Fruit fly (Drosophila melanogaster) whole organism, embryonic: Measurements from ENCODE around the gene Idgf3.
A peak's percentile ranks its signal among the peaks of the same experiment; 100 is the strongest.

ENCODE experiments used
- CG10267 ChIP-seq: fragments of 200-800 bp; sonication (Bioruptor generic); optimal IDR thresholded peaks from 2 replicates; lab custom pipeline; 2018; ENCODE audit warnings: missing biosample characterization, mild to moderate bottlenecking, missing genetic modification characterization, moderate library complexity
- CG12299 ChIP-seq: fragments of 200-800 bp; sonication (Bioruptor generic); optimal IDR thresholded peaks from 2 replicates; lab custom pipeline; 2018; ENCODE audit warnings: missing biosample characterization, mild to moderate bottlenecking, missing genetic modification characterization
- CG12769 ChIP-seq: fragments of 200-800 bp; sonication (Bioruptor generic); optimal IDR thresholded peaks from 2 replicates; lab custom pipeline; 2019; ENCODE audit warnings: missing biosample characterization, mild to moderate bottlenecking, missing genetic modification characterization, moderate library complexity
- CG13775 ChIP-seq: fragments of 200-800 bp; sonication (Bioruptor generic); optimal IDR thresholded peaks from 3 replicates; lab custom pipeline; 2017; ENCODE audit warnings: missing biosample characterization, mild to moderate bottlenecking, missing genetic modification characterization
- CG16863 ChIP-seq: fragments of 200-800 bp; sonication (Bioruptor generic); optimal IDR thresholded peaks from 3 replicates; lab custom pipeline; 2016; ENCODE audit warnings: missing biosample characterization, missing genetic modification characterization
- CG17359 ChIP-seq: fragments of 200-800 bp; sonication (Bioruptor generic); optimal IDR thresholded peaks from 3 replicates; lab custom pipeline; 2018; ENCODE audit warnings: missing biosample characterization, mild to moderate bottlenecking, missing genetic modification characterization, moderate library complexity
- CG17802 ChIP-seq: fragments of 200-800 bp; sonication (Bioruptor generic); optimal IDR thresholded peaks from 2 replicates; lab custom pipeline; 2018; ENCODE audit warnings: missing biosample characterization, mild to moderate bottlenecking, missing genetic modification characterization, moderate library complexity
- CG18764 ChIP-seq: fragments of 200-800 bp; sonication (Bioruptor generic); optimal IDR thresholded peaks from 3 replicates; lab custom pipeline; 2016; ENCODE audit warnings: missing biosample characterization, missing genetic modification characterization
- CG30020 ChIP-seq: fragments of 200-800 bp; optimal IDR thresholded peaks from 2 replicates; lab custom pipeline; 2019; ENCODE audit warnings: missing biosample characterization, mild to moderate bottlenecking, missing genetic modification characterization, moderate library complexity
- CG30403 ChIP-seq: fragments of 200-800 bp; sonication (Bioruptor generic); optimal IDR thresholded peaks from 3 replicates; lab custom pipeline; 2016; ENCODE audit warnings: missing biosample characterization, missing genetic modification characterization
- CG31441 ChIP-seq: fragments of 200-800 bp; sonication (Bioruptor generic); IDR thresholded peaks from 2 replicates; pipeline ENCODE4 v1.3.6; 2022; ENCODE audit warnings: missing biosample characterization, missing genetic modification characterization
- CG3281 ChIP-seq: fragments of 200-800 bp; sonication (Bioruptor generic); optimal IDR thresholded peaks from 3 replicates; lab custom pipeline; 2017; ENCODE audit warnings: missing biosample characterization, mild to moderate bottlenecking, missing genetic modification characterization
- CG3407 ChIP-seq: fragments of 200-800 bp; sonication (Bioruptor generic); optimal IDR thresholded peaks from 2 replicates; lab custom pipeline; 2018; ENCODE audit warnings: missing biosample characterization, mild to moderate bottlenecking, missing genetic modification characterization
- CG3995 ChIP-seq: fragments of 200-800 bp; sonication (Bioruptor generic); optimal IDR thresholded peaks from 3 replicates; lab custom pipeline; 2016; ENCODE audit warnings: missing biosample characterization, missing genetic modification characterization
- CG6272 ChIP-seq: fragments of 200-800 bp; sonication (Bioruptor generic); IDR thresholded peaks from 2 replicates; pipeline ENCODE4 v1.3.6; 2022; ENCODE audit warnings: missing biosample characterization, missing genetic modification characterization
- CG6813 ChIP-seq: fragments of 200-800 bp; sonication (Bioruptor generic); optimal IDR thresholded peaks from 2 replicates; lab custom pipeline; 2017; ENCODE audit warnings: missing biosample characterization, missing genetic modification characterization, mild to moderate bottlenecking, moderate library complexity, missing genetic modification reagents
- CG7928 ChIP-seq: fragments of 200-800 bp; sonication (Bioruptor generic); optimal IDR thresholded peaks from 2 replicates; lab custom pipeline; 2017; ENCODE audit warnings: missing biosample characterization, mild to moderate bottlenecking, missing genetic modification characterization
- CG7987 ChIP-seq: fragments of 200-800 bp; sonication (Bioruptor generic); optimal IDR thresholded peaks from 2 replicates; lab custom pipeline; 2018; ENCODE audit warnings: missing biosample characterization, mild to moderate bottlenecking, missing genetic modification characterization, moderate library complexity
- CG8281 ChIP-seq: fragments of 200-800 bp; sonication (Bioruptor generic); optimal IDR thresholded peaks from 2 replicates; lab custom pipeline; 2018; ENCODE audit warnings: missing biosample characterization, mild to moderate bottlenecking, missing genetic modification characterization, moderate library complexity
- CG8924 ChIP-seq: fragments of 200-800 bp; optimal IDR thresholded peaks from 3 replicates; lab custom pipeline; 2019; ENCODE audit warnings: missing biosample characterization, mild to moderate bottlenecking, missing genetic modification characterization, moderate library complexity
- CG9437 ChIP-seq: fragments of 200-800 bp; sonication (Bioruptor generic); optimal IDR thresholded peaks from 2 replicates; lab custom pipeline; 2018; ENCODE audit warnings: missing biosample characterization, mild to moderate bottlenecking, missing genetic modification characterization
- Dbx ChIP-seq: fragments of 200-800 bp; sonication (Bioruptor generic); IDR thresholded peaks from 3 replicates; pipeline ENCODE4 v1.3.6; 2022; ENCODE audit warnings: missing biosample characterization, missing genetic modification characterization
- Hey ChIP-seq: fragments of 200-800 bp; sonication (Bioruptor generic); optimal IDR thresholded peaks from 3 replicates; lab custom pipeline; 2018; ENCODE audit warnings: missing biosample characterization, mild to moderate bottlenecking, missing genetic modification characterization
- HmgD ChIP-seq: fragments of 200-800 bp; sonication (Bioruptor generic); optimal IDR thresholded peaks from 3 replicates; lab custom pipeline; 2016; ENCODE audit warnings: missing biosample characterization, missing genetic modification characterization
- Myb ChIP-seq: fragments of 200-800 bp; sonication (Bioruptor generic); optimal IDR thresholded peaks from 2 replicates; lab custom pipeline; 2016; ENCODE audit warnings: missing biosample characterization, missing genetic modification characterization
- NfI ChIP-seq: fragments of 200-800 bp; sonication (Bioruptor generic); optimal IDR thresholded peaks from 3 replicates; lab custom pipeline; 2018; ENCODE audit warnings: missing biosample characterization, mild to moderate bottlenecking, missing genetic modification characterization, moderate library complexity
- Side ChIP-seq: fragments of 200-800 bp; sonication (Bioruptor generic); optimal IDR thresholded peaks from 2 replicates; lab custom pipeline; 2016; ENCODE audit warnings: missing biosample characterization, missing genetic modification characterization
- Six4 ChIP-seq: fragments of 200-800 bp; sonication (Bioruptor generic); optimal IDR thresholded peaks from 2 replicates; lab custom pipeline; 2016; ENCODE audit warnings: missing biosample characterization, missing genetic modification characterization
- Trl ChIP-seq, 3 experiments: fragments of >200 bp in 2 of 3; fragments of 200-800 bp in 1 of 3; sonication (Bioruptor generic) in 1 of 3; optimal IDR thresholded peaks; 2 replicates in 1 of 3; 3 replicates in 2 of 3; lab custom pipeline; 2016 to 2017; ENCODE audit warnings: missing biosample characterization in 1 of 3, missing genetic modification characterization in 1 of 3
- ara ChIP-seq: fragments of 200-800 bp; sonication (Bioruptor generic); IDR thresholded peaks from 2 replicates; pipeline ENCODE4 v1.3.6; 2022; ENCODE audit warnings: missing biosample characterization, missing genetic modification characterization
- ato ChIP-seq: fragments of 200-800 bp; sonication (Bioruptor generic); IDR thresholded peaks from 2 replicates; pipeline ENCODE4 v1.3.6; 2022; ENCODE audit warnings: missing biosample characterization, missing genetic modification characterization; ENCODE audit not compliant: partially characterized antibody
- caup ChIP-seq: fragments of 200-800 bp; sonication (Bioruptor generic); optimal IDR thresholded peaks from 3 replicates; lab custom pipeline; 2017; ENCODE audit warnings: missing biosample characterization, mild to moderate bottlenecking, missing genetic modification characterization, moderate library complexity; ENCODE audit not compliant: severe bottlenecking
- ci ChIP-seq: fragments of 200-800 bp; sonication (Bioruptor generic); IDR thresholded peaks from 3 replicates; pipeline ENCODE4 v1.3.6; 2022; ENCODE audit warnings: missing biosample characterization, missing genetic modification characterization
- crol ChIP-seq: fragments of 200-800 bp; sonication (Bioruptor generic); IDR thresholded peaks from 2 replicates; pipeline ENCODE4 v1.3.6; 2022; ENCODE audit warnings: missing biosample characterization, missing genetic modification characterization
- crp ChIP-seq, 2 experiments: fragments of 200-800 bp; sonication (Bioruptor generic); optimal IDR thresholded peaks; 2 replicates in 1 of 2; 3 replicates in 1 of 2; lab custom pipeline; 2017; ENCODE audit warnings: missing biosample characterization in 2 of 2, missing genetic modification characterization in 2 of 2, mild to moderate bottlenecking in 1 of 2, moderate library complexity in 1 of 2
- dm ChIP-seq: fragments of 200-800 bp; sonication (Bioruptor generic); optimal IDR thresholded peaks from 3 replicates; lab custom pipeline; 2016; ENCODE audit warnings: missing biosample characterization, missing genetic modification characterization
- eve ChIP-seq, 2 experiments: fragments of >200 bp; optimal IDR thresholded peaks; 2 replicates each; lab custom pipeline; 2017; ENCODE audit warnings: missing biosample characterization in 2 of 2, missing genetic modification characterization in 2 of 2
- exex ChIP-seq: fragments of 200-800 bp; sonication (Bioruptor generic); optimal IDR thresholded peaks from 4 replicates; lab custom pipeline; 2018; ENCODE audit warnings: missing biosample characterization, mild to moderate bottlenecking, missing genetic modification characterization, moderate library complexity
- gcm ChIP-seq: fragments of 200-800 bp; sonication (Bioruptor generic); optimal IDR thresholded peaks from 2 replicates; lab custom pipeline; 2019; ENCODE audit warnings: missing biosample characterization, mild to moderate bottlenecking, missing genetic modification characterization, moderate library complexity
- grau ChIP-seq: fragments of 200-800 bp; optimal IDR thresholded peaks from 3 replicates; lab custom pipeline; 2019; ENCODE audit warnings: missing biosample characterization, mild to moderate bottlenecking, missing genetic modification characterization, moderate library complexity
- her ChIP-seq: fragments of 200-800 bp; sonication (Bioruptor generic); optimal IDR thresholded peaks from 2 replicates; lab custom pipeline; 2016; ENCODE audit warnings: missing biosample characterization, missing genetic modification characterization
- lab ChIP-seq: fragments of 200-800 bp; sonication (Bioruptor generic); optimal IDR thresholded peaks from 3 replicates; lab custom pipeline; 2017; ENCODE audit warnings: missing biosample characterization, missing genetic modification characterization, mild to moderate bottlenecking, moderate library complexity, missing genetic modification reagents
- ro ChIP-seq: fragments of 200-800 bp; sonication (Bioruptor generic); IDR thresholded peaks from 2 replicates; pipeline ENCODE4 v1.3.6; 2022; ENCODE audit warnings: missing biosample characterization, missing genetic modification characterization
- seq ChIP-seq: fragments of 200-800 bp; sonication (Bioruptor generic); IDR thresholded peaks from 2 replicates; pipeline ENCODE4 v1.3.6; 2022; ENCODE audit warnings: missing biosample characterization, missing genetic modification characterization
- sisA ChIP-seq: fragments of 200-800 bp; sonication (Bioruptor generic); IDR thresholded peaks from 2 replicates; pipeline ENCODE4 v1.3.6; 2022; ENCODE audit warnings: missing biosample characterization, missing genetic modification characterization
- usp ChIP-seq: fragments of >200 bp; optimal IDR thresholded peaks from 2 replicates; lab custom pipeline; 2017; ENCODE audit warnings: missing biosample characterization, missing genetic modification characterization
- vfl ChIP-seq: fragments of 200-800 bp; sonication (Bioruptor generic); optimal IDR thresholded peaks from 2 replicates; lab custom pipeline; 2016; ENCODE audit warnings: missing biosample characterization, missing genetic modification characterization
- zen2 ChIP-seq: fragments of 200-800 bp; sonication (Bioruptor generic); IDR thresholded peaks from 3 replicates; pipeline ENCODE4 v1.3.6; 2022; ENCODE audit warnings: missing biosample characterization, missing genetic modification characterization; ENCODE audit not compliant: partially characterized antibody
- zfh1 ChIP-seq: fragments of 200-800 bp; sonication (Bioruptor generic); IDR thresholded peaks from 3 replicates; pipeline ENCODE4 v1.3.6; 2022; ENCODE audit warnings: missing biosample characterization, missing genetic modification characterization

Idgf3 gene

DNA sequence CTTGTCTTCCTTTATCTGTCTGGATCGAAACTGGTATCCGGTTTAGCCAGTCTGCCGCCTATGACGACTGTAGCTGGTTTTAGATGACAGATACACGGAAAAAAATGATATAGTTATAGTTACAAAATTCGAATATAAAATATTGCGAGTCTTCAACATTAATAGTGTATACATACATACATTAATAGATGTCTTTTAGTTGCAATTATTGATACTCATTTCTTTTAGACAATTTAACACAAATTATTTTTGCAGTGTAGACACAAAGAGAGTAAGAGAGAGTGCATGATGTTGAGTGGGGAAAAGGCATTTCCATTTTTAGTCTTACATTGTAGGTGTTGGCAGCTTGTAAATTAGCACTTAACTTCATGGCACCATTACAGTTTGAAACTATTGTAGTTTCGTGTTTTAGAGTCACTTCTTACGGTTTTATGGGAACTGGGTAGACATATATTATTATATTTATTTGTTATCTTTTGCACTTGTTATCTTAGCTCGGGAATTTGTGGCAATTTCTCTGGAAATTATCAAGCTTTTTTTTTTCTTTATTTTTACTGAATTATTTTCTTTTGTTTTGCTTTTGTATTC, 44.6 kb downstream of the Idgf3 start (continued):
- no peak for TF ChIP-seq crol (GFP tag; lab: Robert Waterston, UW)
- TF ChIP-seq CG9437 (GFP tag; lab: Kevin White, UChicago) = peak; percentile 82
- TF ChIP-seq CG3281 (GFP tag; lab: Kevin White, UChicago) = no peak
- TF ChIP-seq caup (GFP tag; lab: Kevin White, UChicago) = no peak
- no peak for TF ChIP-seq CG17802 (tag; lab: Kevin White, UChicago)
- peak; percentile 82 for TF ChIP-seq NfI (GFP tag; lab: Kevin White, UChicago)
- peak; percentile 45 for TF ChIP-seq Myb
- TF ChIP-seq dm (GFP tag; lab: Kevin White, UChicago) = peak; percentile 73
- TF ChIP-seq ato (GFP tag; lab: Robert Waterston, UW) = no peak
- peak; percentile 96 for TF ChIP-seq CG8924
- peak; percentile 56 for TF ChIP-seq vfl (GFP tag; lab: Kevin White, UChicago)
- peak; percentile 95 for TF ChIP-seq CG12769
- TF ChIP-seq her (GFP tag; lab: Kevin White, UChicago) = peak; percentile 74
- TF ChIP-seq usp = no peak
- peak in 1 of 2 experiments; percentile 35 for TF ChIP-seq crp (GFP tag; optimal IDR thresholded peaks at IDR 0.05; lab: Kevin White, UChicago)
- TF ChIP-seq CG3407 (GFP tag; lab: Kevin White, UChicago) = peak; percentile 86
- no peak for TF ChIP-seq Side
- TF ChIP-seq CG18764 (GFP tag; lab: Kevin White, UChicago) = no peak
- TF ChIP-seq Hey (tag; lab: Kevin White, UChicago) = no peak
- peak; percentile 71 for TF ChIP-seq CG13775
- no peak for TF ChIP-seq CG7928 (GFP tag; lab: Kevin White, UChicago)
- no peak for TF ChIP-seq CG6813 (GFP tag; lab: Kevin White, UChicago)
- TF ChIP-seq ro (GFP tag; lab: Robert Waterston, UW) = no peak
- peak; percentile 72 for TF ChIP-seq CG16863
- TF ChIP-seq sisA = no peak; the same call in 1 of the 2 replicates
- no peak for TF ChIP-seq CG8281
- peak; percentile 91 for TF ChIP-seq grau (tag; lab: Kevin White, UChicago)
- TF ChIP-seq CG10267 = no peak
- TF ChIP-seq CG30020 (tag; lab: Kevin White, UChicago) = no peak
- no peak for TF ChIP-seq lab (GFP tag; lab: Kevin White, UChicago)
- no peak for TF ChIP-seq ara (GFP tag; lab: Robert Waterston, UW)
- TF ChIP-seq CG31441 (GFP tag; lab: Robert Waterston, UW) = no peak
- TF ChIP-seq CG12299 (tag; lab: Kevin White, UChicago) = peak; percentile 91
- no peak for TF ChIP-seq Six4 (GFP tag; lab: Kevin White, UChicago)
- TF ChIP-seq CG7987 (GFP tag; lab: Kevin White, UChicago) = no peak
- no peak for TF ChIP-seq CG6272 (GFP tag; lab: Robert Waterston, UW)
- TF ChIP-seq exex (tag; lab: Kevin White, UChicago) = no peak
- TF ChIP-seq CG17359 (tag; lab: Kevin White, UChicago) = no peak
- no peak for TF ChIP-seq CG3995 (GFP tag; lab: Kevin White, UChicago)
- no peak for TF ChIP-seq Dbx (GFP tag; lab: Robert Waterston, UW)
- TF ChIP-seq zfh1 (GFP tag; lab: Robert Waterston, UW) = peak; percentile 87
- no peak for TF ChIP-seq HmgD (GFP tag; lab: Kevin White, UChicago)
- TF ChIP-seq eve (GFP tag; optimal IDR thresholded peaks at IDR 0.05; lab: Kevin White, UChicago) = peak in 1 of 2 experiments; percentile 47
- 0 out of 2 replicates have a peak, but pooled peaks have one; percentile 46 for TF ChIP-seq seq (GFP tag; lab: Robert Waterston, UW)
- TF ChIP-seq Trl (optimal IDR thresholded peaks at IDR 0.05; lab: Kevin White, UChicago) = no peak
- peak; percentile 27 for TF ChIP-seq Trl (GFP tag; optimal IDR thresholded peaks at IDR 0.05; lab: Kevin White, UChicago)
- TF ChIP-seq CG30403 (GFP tag; lab: Kevin White, UChicago) = peak; percentile 90
- peak; percentile 96 for TF ChIP-seq ci (GFP tag; lab: Robert Waterston, UW)
- TF ChIP-seq zen2 (GFP tag; lab: Robert Waterston, UW) = no peak
- TF ChIP-seq gcm (GFP tag; lab: Kevin White, UChicago) = peak; percentile 95
